Fruit fly (Drosophila melanogaster) whole organism, embryonic: Measurements from ENCODE around the gene CG17652.
A peak's percentile ranks its signal among the peaks of the same experiment; 100 is the strongest.

Experiments used
- Adf1 ChIP-seq: fragments of 200-800 bp; sonication (Bioruptor generic); IDR thresholded peaks from 2 replicates; pipeline ENCODE4 v1.3.6; 2022; ENCODE audit warnings: missing biosample characterization, missing genetic modification characterization
- CG10431 ChIP-seq: fragments of 200-800 bp; sonication (Bioruptor generic); optimal IDR thresholded peaks from 3 replicates; lab custom pipeline; 2018; ENCODE audit warnings: missing biosample characterization, mild to moderate bottlenecking, missing genetic modification characterization
- CG10979 ChIP-seq: fragments of 200-800 bp; sonication (Bioruptor generic); optimal IDR thresholded peaks from 2 replicates; lab custom pipeline; 2018; ENCODE audit warnings: missing biosample characterization, mild to moderate bottlenecking, missing genetic modification characterization, moderate library complexity
- CG12236 ChIP-seq: fragments of 200-800 bp; sonication (Bioruptor generic); optimal IDR thresholded peaks from 2 replicates; lab custom pipeline; 2016; ENCODE audit warnings: missing biosample characterization, missing genetic modification characterization
- CG14710 ChIP-seq: fragments of 200-800 bp; sonication (Bioruptor generic); optimal IDR thresholded peaks from 3 replicates; lab custom pipeline; 2019; ENCODE audit warnings: missing biosample characterization, mild to moderate bottlenecking, missing genetic modification characterization, moderate library complexity
- CG17361 ChIP-seq: fragments of 200-800 bp; sonication (Bioruptor generic); IDR thresholded peaks from 3 replicates; pipeline ENCODE4 v1.3.6; 2022; ENCODE audit warnings: missing biosample characterization, missing genetic modification characterization
- CG32767 ChIP-seq: fragments of 200-800 bp; sonication (Bioruptor generic); IDR thresholded peaks from 2 replicates; pipeline ENCODE4 v1.3.6; 2022; ENCODE audit warnings: missing biosample characterization, missing genetic modification characterization
- CG4424 ChIP-seq: fragments of 200-800 bp; sonication (Bioruptor generic); optimal IDR thresholded peaks from 3 replicates; lab custom pipeline; 2016; ENCODE audit warnings: missing biosample characterization, missing genetic modification characterization
- CG4820 ChIP-seq: fragments of 200-800 bp; sonication (Bioruptor generic); optimal IDR thresholded peaks from 3 replicates; lab custom pipeline; 2016; ENCODE audit warnings: missing biosample characterization, missing genetic modification characterization
- CG6791 ChIP-seq: fragments of 200-800 bp; sonication (Bioruptor generic); IDR thresholded peaks from 3 replicates; pipeline ENCODE4 v1.3.6; 2022; ENCODE audit warnings: missing biosample characterization, missing genetic modification characterization; ENCODE audit not compliant: partially characterized antibody
- CG9727 ChIP-seq: fragments of 200-800 bp; sonication (Bioruptor generic); optimal IDR thresholded peaks from 3 replicates; lab custom pipeline; 2017; ENCODE audit warnings: missing biosample characterization, mild to moderate bottlenecking, missing genetic modification characterization
- CkIIα-i1 ChIP-seq: fragments of 200-800 bp; sonication (Bioruptor generic); IDR thresholded peaks from 2 replicates; pipeline ENCODE4 v1.3.6; 2022; ENCODE audit warnings: missing biosample characterization, missing genetic modification characterization
- CoRest ChIP-seq: fragments of 200-800 bp; sonication (Bioruptor generic); optimal IDR thresholded peaks from 3 replicates; lab custom pipeline; 2018; ENCODE audit warnings: missing biosample characterization, mild to moderate bottlenecking, missing genetic modification characterization, moderate library complexity
- Drgx ChIP-seq: fragments of 200-800 bp; sonication (Bioruptor generic); IDR thresholded peaks from 2 replicates; pipeline ENCODE4 v1.3.6; 2022; ENCODE audit warnings: missing biosample characterization, missing genetic modification characterization
- Elba2 ChIP-seq: fragments of 200-800 bp; sonication (Bioruptor generic); optimal IDR thresholded peaks from 3 replicates; lab custom pipeline; 2016; ENCODE audit warnings: missing biosample characterization, missing genetic modification characterization
- Ets65A ChIP-seq: fragments of 200-800 bp; sonication (Bioruptor generic); peaks from one replicate; lab custom pipeline; 2016; ENCODE audit warnings: missing biosample characterization, missing genetic modification characterization
- Hmr ChIP-seq: fragments of 200-800 bp; sonication (Bioruptor generic); optimal IDR thresholded peaks from 3 replicates; lab custom pipeline; 2017; ENCODE audit warnings: mild to moderate bottlenecking, missing biosample characterization, missing genetic modification reagents, missing genetic modification characterization
- Hr78 ChIP-seq, 2 experiments: fragments of 200-800 bp in 1 of 2; fragments of >200 bp in 1 of 2; sonication (Bioruptor generic) in 1 of 2; optimal IDR thresholded peaks; 2 replicates each; lab custom pipeline; 2017 to 2019; ENCODE audit warnings: missing biosample characterization in 2 of 2, missing genetic modification characterization in 2 of 2, mild to moderate bottlenecking in 1 of 2, moderate library complexity in 1 of 2
- Myb ChIP-seq: fragments of 200-800 bp; sonication (Bioruptor generic); optimal IDR thresholded peaks from 2 replicates; lab custom pipeline; 2016; ENCODE audit warnings: missing biosample characterization, missing genetic modification characterization
- NC2β ChIP-seq: fragments of 200-800 bp; sonication (Bioruptor generic); optimal IDR thresholded peaks from 2 replicates; lab custom pipeline; 2016; ENCODE audit warnings: missing biosample characterization, missing genetic modification characterization
- NK7.1 ChIP-seq: fragments of 200-800 bp; sonication (Bioruptor generic); optimal IDR thresholded peaks from 3 replicates; lab custom pipeline; 2016; ENCODE audit warnings: missing biosample characterization, missing genetic modification characterization
- Oaz ChIP-seq: fragments of 200-800 bp; sonication (Bioruptor generic); IDR thresholded peaks from 2 replicates; pipeline ENCODE4 v1.3.6; 2022; ENCODE audit warnings: missing biosample characterization, missing genetic modification characterization
- Rfx ChIP-seq: fragments of 200-800 bp; sonication (Bioruptor generic); IDR thresholded peaks from 2 replicates; pipeline ENCODE4 v1.3.6; 2022; ENCODE audit warnings: missing biosample characterization, missing genetic modification characterization
- Sox102F ChIP-seq: fragments of 200-800 bp; sonication (Bioruptor generic); optimal IDR thresholded peaks from 2 replicates; lab custom pipeline; 2018; ENCODE audit warnings: missing biosample characterization, mild to moderate bottlenecking, missing genetic modification characterization, moderate library complexity
- Sry-δ ChIP-seq: fragments of 200-800 bp; sonication (Bioruptor generic); optimal IDR thresholded peaks from 2 replicates; lab custom pipeline; 2016; ENCODE audit warnings: missing biosample characterization, missing genetic modification characterization
- abd-A ChIP-seq: fragments of 200-800 bp; sonication (Bioruptor generic); optimal IDR thresholded peaks from 3 replicates; lab custom pipeline; 2019; ENCODE audit warnings: missing biosample characterization, mild to moderate bottlenecking, missing genetic modification characterization, moderate library complexity
- cas ChIP-seq: fragments of 200-800 bp; sonication (Bioruptor generic); IDR thresholded peaks from 2 replicates; pipeline ENCODE4 v1.3.6; 2022; ENCODE audit warnings: missing biosample characterization, missing genetic modification characterization
- chif ChIP-seq, 2 experiments: fragments of 200-800 bp; sonication (Bioruptor generic); optimal IDR thresholded peaks; 3 replicates each; lab custom pipeline; 2016; ENCODE audit warnings: missing biosample characterization in 2 of 2, missing genetic modification characterization in 2 of 2
- chinmo ChIP-seq: fragments of 200-800 bp; sonication (Bioruptor generic); IDR thresholded peaks from 4 replicates; pipeline ENCODE4 v1.3.6; 2022; ENCODE audit warnings: missing biosample characterization, missing genetic modification characterization; ENCODE audit not compliant: partially characterized antibody
- croc ChIP-seq: fragments of 200-800 bp; sonication (Bioruptor generic); conservative IDR thresholded peaks from 3 replicates; pipeline ENCODE4 v1.3.6; 2022; ENCODE audit warnings: missing biosample characterization, missing genetic modification characterization
- crp ChIP-seq, 2 experiments: fragments of 200-800 bp; sonication (Bioruptor generic); optimal IDR thresholded peaks; 2 replicates in 1 of 2; 3 replicates in 1 of 2; lab custom pipeline; 2017; ENCODE audit warnings: missing biosample characterization in 2 of 2, missing genetic modification characterization in 2 of 2, mild to moderate bottlenecking in 1 of 2, moderate library complexity in 1 of 2
- esg ChIP-seq: fragments of 200-800 bp; sonication (Bioruptor generic); conservative IDR thresholded peaks from 2 replicates; pipeline ENCODE4 v1.3.6; 2022; ENCODE audit warnings: missing biosample characterization, missing genetic modification characterization
- fru ChIP-seq: fragments of >200 bp; optimal IDR thresholded peaks from 2 replicates; lab custom pipeline; 2017
- hkb ChIP-seq, 2 experiments: fragments of 200-800 bp in 1 of 2; fragments of >200 bp in 1 of 2; sonication (Bioruptor generic) in 1 of 2; IDR thresholded peaks in 1 of 2; optimal IDR thresholded peaks in 1 of 2; 2 replicates each; pipeline versions ENCODE4 v1.3.6 to Lab custom; 2017 to 2022; ENCODE audit warnings: missing biosample characterization in 1 of 2, missing genetic modification characterization in 1 of 2
- mam ChIP-seq: fragments of 200-800 bp; sonication (Bioruptor generic); optimal IDR thresholded peaks from 3 replicates; lab custom pipeline; 2016; ENCODE audit warnings: missing biosample characterization, missing genetic modification characterization
- org-1 ChIP-seq: fragments of 200-800 bp; sonication (Bioruptor generic); optimal IDR thresholded peaks from 2 replicates; lab custom pipeline; 2017; ENCODE audit warnings: missing biosample characterization, missing genetic modification characterization
- pnt ChIP-seq: fragments of 200-800 bp; sonication (Bioruptor generic); optimal IDR thresholded peaks from 3 replicates; lab custom pipeline; 2016; ENCODE audit warnings: missing biosample characterization, missing genetic modification characterization
- sc ChIP-seq, 3 experiments: fragments of >200 bp in 2 of 3; fragments of 200-800 bp in 1 of 3; sonication (Bioruptor generic) in 1 of 3; optimal IDR thresholded peaks; 2 replicates in 2 of 3; 3 replicates in 1 of 3; lab custom pipeline; 2017; ENCODE audit warnings: mild to moderate bottlenecking in 1 of 3, missing biosample characterization in 1 of 3, missing genetic modification characterization in 1 of 3, missing genetic modification reagents in 1 of 3
- stwl ChIP-seq: fragments of 200-800 bp; sonication (Bioruptor generic); optimal IDR thresholded peaks from 3 replicates; lab custom pipeline; 2018; ENCODE audit warnings: missing biosample characterization, mild to moderate bottlenecking, missing genetic modification characterization, moderate library complexity
- trem ChIP-seq: fragments of 200-800 bp; optimal IDR thresholded peaks from 3 replicates; lab custom pipeline; 2019; ENCODE audit warnings: missing biosample characterization, mild to moderate bottlenecking, missing genetic modification characterization, moderate library complexity
- unpg ChIP-seq: fragments of 200-800 bp; sonication (Bioruptor generic); optimal IDR thresholded peaks from 3 replicates; lab custom pipeline; 2018; ENCODE audit warnings: missing biosample characterization, mild to moderate bottlenecking, missing genetic modification characterization, moderate library complexity
- vnd ChIP-seq: fragments of 200-800 bp; sonication (Bioruptor generic); IDR thresholded peaks from 3 replicates; pipeline ENCODE4 v1.3.6; 2022; ENCODE audit warnings: missing biosample characterization, missing genetic modification characterization; ENCODE audit not compliant: partially characterized antibody
- wdn ChIP-seq: fragments of 200-800 bp; sonication (Bioruptor generic); IDR thresholded peaks from 2 replicates; pipeline ENCODE4 v1.3.6; 2022; ENCODE audit warnings: missing biosample characterization, missing genetic modification characterization

CG17652 gene

dm6 chr2L:1704746-1705145 lies 27.4 kb downstream of the CG17652 start, which contains the start of gene cpb (continued):
- TF ChIP-seq CG12236 (GFP tag; lab: Kevin White, UChicago) (no peak), CoRest (tag; lab: Kevin White, UChicago) (no peak), CG6791 (GFP tag; lab: Robert Waterston, UW) (peak; percentile 94), org-1 (GFP tag; lab: Kevin White, UChicago) (no peak), mam (GFP tag; lab: Kevin White, UChicago) (no peak), abd-A (tag; lab: Kevin White, UChicago) (no peak), Sry-δ (GFP tag; lab: Kevin White, UChicago) (peak; percentile 92), CG32767 (GFP tag; lab: Robert Waterston, UW) (no peak), Hmr (GFP tag; lab: Kevin White, UChicago) (no peak), CkIIα-i1 (GFP tag; lab: Robert Waterston, UW) (no peak), Rfx (GFP tag; lab: Robert Waterston, UW) (no peak), crp (GFP tag; optimal IDR thresholded peaks at IDR 0.05; lab: Kevin White, UChicago) (no peak), CG17361 (GFP tag; lab: Robert Waterston, UW) (no peak), CG10979 (tag; lab: Kevin White, UChicago) (no peak), Adf1 (no peak), Drgx (GFP tag; lab: Robert Waterston, UW) (no peak), Oaz (GFP tag; lab: Robert Waterston, UW) (no peak), Sox102F (GFP tag; lab: Kevin White, UChicago) (no peak), pnt (GFP tag; lab: Kevin White, UChicago) (no peak), sc (optimal IDR thresholded peaks at IDR 0.05; lab: Kevin White, UChicago) (no peak), sc (GFP tag; optimal IDR thresholded peaks at IDR 0.05; lab: Kevin White, UChicago) (no peak), Hr78 (GFP tag; optimal IDR thresholded peaks at IDR 0.05; lab: Kevin White, UChicago) (no peak), Elba2 (GFP tag; lab: Kevin White, UChicago) (no peak), vnd (GFP tag; lab: Robert Waterston, UW) (peak; percentile 88), cas (GFP tag; lab: Robert Waterston, UW) (no peak), trem (peak; percentile 26), Myb (GFP tag; lab: Kevin White, UChicago) (peak; percentile 88), fru (no peak), NK7.1 (GFP tag; lab: Kevin White, UChicago) (no peak), stwl (tag; lab: Kevin White, UChicago) (peak; percentile 61), NC2β (GFP tag; lab: Kevin White, UChicago) (no peak), CG10431 (GFP tag; lab: Kevin White, UChicago) (no peak), croc (GFP tag; lab: Robert Waterston, UW) (no peak), esg (no peak)

- TF ChIP-seq CG4820 (GFP tag; lab: Kevin White, UChicago): no peak
- no peak for TF ChIP-seq chif (GFP tag; optimal IDR thresholded peaks at IDR 0.05; lab: Kevin White, UChicago)
- peak; percentile 74 for TF ChIP-seq Ets65A (GFP tag; lab: Kevin White, UChicago)
- TF ChIP-seq hkb (optimal IDR thresholded peaks at IDR 0.05; lab: Kevin White, UChicago): no peak
- TF ChIP-seq hkb (GFP tag; IDR thresholded peaks at IDR 0.05; lab: Robert Waterston, UW): no peak
- TF ChIP-seq unpg: no peak
- TF ChIP-seq CG14710 (tag; lab: Kevin White, UChicago): no peak
- TF ChIP-seq CG4424: no peak
- peak; percentile 93 for TF ChIP-seq chinmo (GFP tag; lab: Robert Waterston, UW)
- no peak for TF ChIP-seq wdn
- no peak for TF ChIP-seq CG9727 (GFP tag; lab: Kevin White, UChicago)
Measured at dm6 chr2L:1696269-1696668, 35.9 kb downstream of the CG17652 start.
